Fruit fly (Drosophila melanogaster) whole organism, prepupa: ENCODE results near the gene Slc45-1.

ENCODE experiments used
- Blimp-1 ChIP-seq: fragments of 200-800 bp; sonication (Bioruptor generic); optimal IDR thresholded peaks from 3 replicates; lab custom pipeline; 2017; ENCODE audit warnings: missing biosample characterization, missing genetic modification characterization, mild to moderate bottlenecking, moderate library complexity, missing genetic modification reagents
- CG11294 ChIP-seq: fragments of 200-800 bp; sonication (Bioruptor generic); IDR thresholded peaks from 2 replicates; pipeline ENCODE4 v1.3.6; 2022; ENCODE audit warnings: missing biosample characterization, missing genetic modification characterization
- CG16779 ChIP-seq: fragments of 200-800 bp; sonication (Bioruptor generic); optimal IDR thresholded peaks from 3 replicates; lab custom pipeline; 2017; ENCODE audit warnings: missing biosample characterization, mild to moderate bottlenecking, missing genetic modification characterization
- CG4318 ChIP-seq: fragments of 200-800 bp; sonication (Bioruptor generic); optimal IDR thresholded peaks from 3 replicates; lab custom pipeline; 2017; ENCODE audit warnings: missing biosample characterization, mild to moderate bottlenecking, missing genetic modification characterization
- CG6163 ChIP-seq: fragments of 200-800 bp; sonication (Bioruptor generic); IDR thresholded peaks from 3 replicates; pipeline ENCODE4 v1.3.6; 2022; ENCODE audit warnings: missing biosample characterization, missing genetic modification characterization
- CG6854 ChIP-seq: fragments of 200-800 bp; sonication (Bioruptor generic); optimal IDR thresholded peaks from 2 replicates; lab custom pipeline; 2017; ENCODE audit warnings: missing biosample characterization, mild to moderate bottlenecking, missing genetic modification characterization
- Eip93F ChIP-seq: fragments of 200-800 bp; sonication (Bioruptor generic); optimal IDR thresholded peaks from 2 replicates; lab custom pipeline; 2016; ENCODE audit warnings: missing biosample characterization, mild to moderate bottlenecking, missing genetic modification characterization
- Gug ChIP-seq: fragments of 200-800 bp; sonication (Bioruptor generic); IDR thresholded peaks from 2 replicates; pipeline ENCODE4 v1.3.6; 2022; ENCODE audit warnings: missing biosample characterization, missing genetic modification characterization
- Hr38 ChIP-seq: sonication (Bioruptor generic); optimal IDR thresholded peaks from 2 replicates; lab custom pipeline; 2016; ENCODE audit warnings: missing biosample characterization, missing genetic modification characterization
- Smox ChIP-seq: fragments of 200-800 bp; sonication (Bioruptor generic); optimal IDR thresholded peaks from 3 replicates; lab custom pipeline; 2016; ENCODE audit warnings: missing biosample characterization, missing genetic modification characterization

dm6 chr3L:9209665-9210064, 1.0 kb upstream of the Slc45-1 start:
- no peak for TF ChIP-seq CG4318 (GFP tag; lab: Kevin White, UChicago)
- TF ChIP-seq Hr38 (GFP tag; lab: Kevin White, UChicago): no peak
- TF ChIP-seq Eip93F (GFP tag; lab: Kevin White, UChicago): no peak
- 0 out of 3 replicates have a peak, but pooled peaks have one; percentile 28 for TF ChIP-seq CG6163 (GFP tag; lab: Robert Waterston, UW)
- no peak for TF ChIP-seq CG11294 (GFP tag; lab: Robert Waterston, UW)
- TF ChIP-seq Smox: no peak
- TF ChIP-seq CG6854: no peak
- TF ChIP-seq Blimp-1 (GFP tag; lab: Kevin White, UChicago): no peak
- TF ChIP-seq Gug: no peak
- TF ChIP-seq CG16779 (tag; lab: Kevin White, UChicago): no peak
